Worm (Caenorhabditis elegans) whole organism, mixed stage, embryonic: ENCODE results near the gene pgp-13.
A peak's percentile ranks its signal among the peaks of the same experiment; 100 is the strongest.

Experiments used
- M03D4.4 ChIP-seq: sonication (generic microtip); optimal IDR thresholded peaks from 2 replicates; lab custom pipeline; 2017; ENCODE audit warnings: mild to moderate bottlenecking, missing genetic modification characterization, missing compliant biosample characterization
- bed-3 ChIP-seq: fragments of 200-800 bp; sonication (Bioruptor generic); optimal IDR thresholded peaks from 3 replicates; lab custom pipeline; 2018; ENCODE audit warnings: mild to moderate bottlenecking, missing genetic modification characterization, moderate library complexity, missing compliant biosample characterization
- blmp-1 ChIP-seq: fragments of 150-350 bp; optimal IDR thresholded peaks from 2 replicates; lab custom pipeline; 2014; ENCODE audit warnings: missing biosample characterization, missing genetic modification characterization
- ceh-39 ChIP-seq: fragments of 150-350 bp; optimal IDR thresholded peaks from 2 replicates; lab custom pipeline; 2014; ENCODE audit warnings: missing biosample characterization, missing genetic modification characterization
- ceh-43 ChIP-seq: fragments of 200-800 bp; sonication (Bioruptor generic); optimal IDR thresholded peaks from 2 replicates; lab custom pipeline; 2018; ENCODE audit warnings: mild to moderate bottlenecking, missing genetic modification characterization, moderate library complexity, missing compliant biosample characterization
- ceh-83 ChIP-seq: fragments of 200-800 bp; sonication (Bioruptor generic); optimal IDR thresholded peaks from 2 replicates; lab custom pipeline; 2018; ENCODE audit warnings: mild to moderate bottlenecking, missing genetic modification characterization, missing compliant biosample characterization
- ces-1 ChIP-seq: fragments of 150-350 bp; optimal IDR thresholded peaks from 2 replicates; lab custom pipeline; 2014; ENCODE audit warnings: missing biosample characterization, missing genetic modification reagents, missing genetic modification characterization
- cnd-1 ChIP-seq: fragments of 200-800 bp; sonication (Bioruptor generic); optimal IDR thresholded peaks from 2 replicates; lab custom pipeline; 2018; ENCODE audit warnings: mild to moderate bottlenecking, missing genetic modification characterization, missing compliant biosample characterization
- drap-1 ChIP-seq: fragments of 200-800 bp; sonication (Bioruptor generic); optimal IDR thresholded peaks from 3 replicates; lab custom pipeline; 2018; ENCODE audit warnings: mild to moderate bottlenecking, missing genetic modification characterization, missing compliant biosample characterization
- elt-1 ChIP-seq: sonication (generic microtip); optimal IDR thresholded peaks from 2 replicates; lab custom pipeline; 2017; ENCODE audit warnings: missing genetic modification characterization, mild to moderate bottlenecking, missing compliant biosample characterization, antibody characterized with exemption, moderate library complexity, borderline replicate concordance; ENCODE audit not compliant: insufficient read depth
- elt-3 ChIP-seq: fragments of 150-350 bp; optimal IDR thresholded peaks from 2 replicates; lab custom pipeline; 2014; ENCODE audit warnings: missing biosample characterization, missing genetic modification characterization
- flh-1 ChIP-seq: fragments of 200-800 bp; sonication (Bioruptor generic); optimal IDR thresholded peaks from 2 replicates; lab custom pipeline; 2018; ENCODE audit warnings: mild to moderate bottlenecking, missing genetic modification characterization, moderate library complexity, missing compliant biosample characterization
- ham-2 ChIP-seq: fragments of 200-800 bp; sonication (Bioruptor generic); optimal IDR thresholded peaks from 2 replicates; lab custom pipeline; 2018; ENCODE audit warnings: mild to moderate bottlenecking, missing genetic modification characterization, missing compliant biosample characterization
- hlh-1 ChIP-seq: fragments of 150-350 bp; optimal IDR thresholded peaks from 2 replicates; lab custom pipeline; 2014; ENCODE audit warnings: missing biosample characterization, missing genetic modification reagents, missing genetic modification characterization
- lin-13 ChIP-seq: fragments of 150-350 bp; optimal IDR thresholded peaks from 2 replicates; lab custom pipeline; 2014; ENCODE audit warnings: missing biosample characterization, missing genetic modification characterization
- lin-32 ChIP-seq: fragments of 200-800 bp; sonication (Bioruptor generic); optimal IDR thresholded peaks from 2 replicates; lab custom pipeline; 2018; ENCODE audit warnings: mild to moderate bottlenecking, missing genetic modification characterization, missing compliant biosample characterization
- lsy-2 ChIP-seq: fragments of 150-350 bp; optimal IDR thresholded peaks from 2 replicates; lab custom pipeline; 2014; ENCODE audit warnings: missing biosample characterization, missing genetic modification characterization
- mab-5 ChIP-seq: fragments of 150-350 bp; optimal IDR thresholded peaks from 2 replicates; lab custom pipeline; 2014; ENCODE audit warnings: missing biosample characterization, missing genetic modification characterization
- mep-1 ChIP-seq: fragments of 150-350 bp; optimal IDR thresholded peaks from 2 replicates; lab custom pipeline; 2017; ENCODE audit warnings: missing biosample characterization, missing genetic modification reagents, missing genetic modification characterization, inconsistent platforms
- mls-2 ChIP-seq: sonication (generic microtip); optimal IDR thresholded peaks from 2 replicates; lab custom pipeline; 2016; ENCODE audit warnings: mild to moderate bottlenecking, missing genetic modification characterization, moderate library complexity, missing compliant biosample characterization
- nhr-12 ChIP-seq: fragments of 150-350 bp; optimal IDR thresholded peaks from 2 replicates; lab custom pipeline; 2014; ENCODE audit warnings: missing biosample characterization, missing genetic modification characterization
- nhr-2 ChIP-seq: fragments of 150-350 bp; optimal IDR thresholded peaks from 2 replicates; lab custom pipeline; 2014; ENCODE audit warnings: missing biosample characterization, missing genetic modification characterization
- nhr-237 ChIP-seq: fragments of 150-350 bp; optimal IDR thresholded peaks from 2 replicates; lab custom pipeline; 2014; ENCODE audit warnings: missing biosample characterization, missing genetic modification characterization
- nhr-28 ChIP-seq: fragments of 150-350 bp; optimal IDR thresholded peaks from 2 replicates; lab custom pipeline; 2014; ENCODE audit warnings: missing biosample characterization, missing genetic modification characterization
- nhr-76 ChIP-seq: sonication (generic microtip); optimal IDR thresholded peaks from 2 replicates; lab custom pipeline; 2017; ENCODE audit warnings: missing biosample characterization, missing genetic modification characterization
- pha-4 ChIP-seq: fragments of 150-350 bp; optimal IDR thresholded peaks from 2 replicates; lab custom pipeline; 2018; ENCODE audit warnings: missing biosample characterization, missing genetic modification reagents, missing genetic modification characterization
- sem-2 ChIP-seq: fragments of 200-800 bp; sonication (Bioruptor generic); optimal IDR thresholded peaks from 2 replicates; lab custom pipeline; 2018; ENCODE audit warnings: mild to moderate bottlenecking, missing genetic modification characterization, missing compliant biosample characterization
- snpc-4 ChIP-seq: fragments of 150-350 bp; optimal IDR thresholded peaks from 2 replicates; lab custom pipeline; 2014; ENCODE audit warnings: missing biosample characterization, missing genetic modification characterization
- sptf-1 ChIP-seq: sonication (generic microtip); optimal IDR thresholded peaks from 2 replicates; lab custom pipeline; 2017; ENCODE audit warnings: mild to moderate bottlenecking, missing genetic modification characterization, moderate library complexity, missing compliant biosample characterization
- tbx-8 ChIP-seq: fragments of 200-800 bp; sonication (Bioruptor generic); optimal IDR thresholded peaks from 2 replicates; lab custom pipeline; 2018; ENCODE audit warnings: mild to moderate bottlenecking, missing genetic modification characterization, moderate library complexity, missing compliant biosample characterization
- unc-120 ChIP-seq: sonication (generic microtip); optimal IDR thresholded peaks from 2 replicates; lab custom pipeline; 2017; ENCODE audit warnings: missing genetic modification characterization, missing compliant biosample characterization; ENCODE audit not compliant: poor library complexity, severe bottlenecking
- unc-39 ChIP-seq: fragments of 150-350 bp; optimal IDR thresholded peaks from 2 replicates; lab custom pipeline; 2014; ENCODE audit warnings: missing biosample characterization, missing genetic modification characterization
- unc-62 ChIP-seq: fragments of 150-350 bp; optimal IDR thresholded peaks from 2 replicates; lab custom pipeline; 2014; ENCODE audit warnings: missing biosample characterization, missing genetic modification reagents, missing genetic modification characterization
- zip-8 ChIP-seq: fragments of 150-350 bp; optimal IDR thresholded peaks from 2 replicates; lab custom pipeline; 2014; ENCODE audit warnings: missing biosample characterization, missing genetic modification characterization
- ztf-11 ChIP-seq: fragments of 150-350 bp; optimal IDR thresholded peaks from 2 replicates; lab custom pipeline; 2014; ENCODE audit warnings: missing biosample characterization, missing genetic modification characterization

pgp-13 gene

ce11 chrX:12693150-12693589, 45.4 kb upstream of the pgp-13 start:
- peak; percentile 67 for TF ChIP-seq ces-1 (GFP tag; lab: Kevin White, UChicago)
- peak; percentile 55 for TF ChIP-seq M03D4.4
- no peak for TF ChIP-seq nhr-12 (tag; lab: Kevin White, UChicago)
- no peak for TF ChIP-seq elt-3 (tag; lab: Kevin White, UChicago)
- no peak for TF ChIP-seq nhr-76 (tag; lab: Kevin White, UChicago)
- no peak for TF ChIP-seq mep-1 (tag; lab: Kevin White, UChicago)
- no peak for TF ChIP-seq blmp-1 (tag; lab: Kevin White, UChicago)
- TF ChIP-seq flh-1 (GFP tag; lab: Kevin White, UChicago): no peak
- no peak for TF ChIP-seq unc-39 (tag; lab: Kevin White, UChicago)
- peak; percentile 48 for TF ChIP-seq drap-1 (GFP tag; lab: Kevin White, UChicago)
- no peak for TF ChIP-seq ztf-11 (tag; lab: Kevin White, UChicago)
- peak; percentile 81 for TF ChIP-seq ceh-83 (GFP tag; lab: Kevin White, UChicago)
- no peak for TF ChIP-seq zip-8 (tag; lab: Kevin White, UChicago)
- no peak for TF ChIP-seq pha-4 (tag; lab: Kevin White, UChicago)
- TF ChIP-seq nhr-237 (tag; lab: Kevin White, UChicago): no peak
- TF ChIP-seq snpc-4 (tag; lab: Kevin White, UChicago): no peak
- TF ChIP-seq elt-1 (tag; lab: Kevin White, UChicago): no peak
- no peak for TF ChIP-seq ceh-39
- peak; percentile 44 for TF ChIP-seq bed-3 (GFP tag; lab: Kevin White, UChicago)
- TF ChIP-seq nhr-28 (tag; lab: Kevin White, UChicago): no peak
- no peak for TF ChIP-seq lin-13 (tag; lab: Kevin White, UChicago)
- TF ChIP-seq ham-2: no peak
- peak; percentile 69 for TF ChIP-seq sptf-1
- TF ChIP-seq tbx-8 (GFP tag; lab: Kevin White, UChicago): no peak
- peak; percentile 46 for TF ChIP-seq lsy-2 (tag; lab: Kevin White, UChicago)
- no peak for TF ChIP-seq hlh-1 (tag; lab: Kevin White, UChicago)
- TF ChIP-seq ceh-43 (GFP tag; lab: Kevin White, UChicago): peak; percentile 54
- TF ChIP-seq mls-2 (tag; lab: Kevin White, UChicago): peak; percentile 59
- TF ChIP-seq sem-2 (GFP tag; lab: Kevin White, UChicago): no peak
- no peak for TF ChIP-seq mab-5
- peak; percentile 53 for TF ChIP-seq cnd-1
- no peak for TF ChIP-seq nhr-2 (tag; lab: Kevin White, UChicago)
- TF ChIP-seq unc-120 (tag; lab: Kevin White, UChicago): peak; percentile 11
- TF ChIP-seq unc-62: no peak
- peak; percentile 50 for TF ChIP-seq lin-32 (GFP tag; lab: Kevin White, UChicago)

DNA sequence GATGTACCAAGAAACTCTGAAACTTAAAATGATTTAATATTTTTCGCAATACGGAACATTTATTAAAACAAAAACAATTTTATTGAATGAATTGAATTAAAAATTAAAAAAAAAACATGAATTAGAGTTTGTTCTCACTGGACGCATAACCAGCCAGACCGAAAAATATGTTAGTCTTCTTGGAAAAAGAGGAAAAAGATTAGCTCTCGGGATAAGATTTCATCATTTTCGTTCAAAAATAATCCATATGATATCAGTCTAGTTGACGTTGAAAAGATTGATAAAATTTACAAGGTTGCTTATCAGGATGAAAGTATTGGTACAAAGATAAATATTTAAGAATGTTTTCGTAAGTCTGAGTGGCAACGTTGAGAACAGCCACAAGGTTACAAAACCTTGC, 38.1 kb upstream of the pgp-13 start, which contains the start of gene nhr-26:
Gene nhr-26, minus strand, starts transcription at position 10 of the 400 bp plus-strand sequence.
- TF ChIP-seq mep-1 (tag; lab: Kevin White, UChicago) (no peak), nhr-12 (tag; lab: Kevin White, UChicago) (no peak), elt-3 (tag; lab: Kevin White, UChicago) (no peak), snpc-4 (tag; lab: Kevin White, UChicago) (no peak), zip-8 (tag; lab: Kevin White, UChicago) (no peak), drap-1 (GFP tag; lab: Kevin White, UChicago) (no peak), ceh-39 (no peak), unc-120 (tag; lab: Kevin White, UChicago) (no peak), pha-4 (tag; lab: Kevin White, UChicago) (no peak), hlh-1 (tag; lab: Kevin White, UChicago) (no peak), mls-2 (tag; lab: Kevin White, UChicago) (no peak), sptf-1 (no peak), elt-1 (tag; lab: Kevin White, UChicago) (no peak), unc-39 (tag; lab: Kevin White, UChicago) (no peak), ceh-43 (GFP tag; lab: Kevin White, UChicago) (no peak), M03D4.4 (no peak), nhr-76 (tag; lab: Kevin White, UChicago) (no peak)

ce11 chrX:12701963-12702362, 36.6 kb upstream of the pgp-13 start, which contains the start of gene nhr-214:
Gene nhr-214 (minus strand): TSS chrX:12702063.
- TF ChIP-seq unc-120 (tag; lab: Kevin White, UChicago) (no peak), lin-13 (tag; lab: Kevin White, UChicago) (no peak), bed-3 (GFP tag; lab: Kevin White, UChicago) (no peak), ces-1 (GFP tag; lab: Kevin White, UChicago) (no peak), hlh-1 (tag; lab: Kevin White, UChicago) (no peak), mab-5 (no peak), nhr-237 (tag; lab: Kevin White, UChicago) (no peak), unc-39 (tag; lab: Kevin White, UChicago) (no peak), cnd-1 (no peak), pha-4 (tag; lab: Kevin White, UChicago) (no peak), ceh-39 (no peak), nhr-28 (tag; lab: Kevin White, UChicago) (no peak), zip-8 (tag; lab: Kevin White, UChicago) (no peak), blmp-1 (tag; lab: Kevin White, UChicago) (no peak)
